Fruit fly (Drosophila melanogaster) whole organism, wandering third instar larva: Measurements from ENCODE around the gene CSN5.

Experiments used
- br ChIP-seq: fragments of 200-800 bp; sonication (Bioruptor generic); optimal IDR thresholded peaks from 2 replicates; lab custom pipeline; 2016; ENCODE audit warnings: missing biosample characterization, missing genetic modification characterization
- dl ChIP-seq, 2 experiments: fragments of 175-275, 200-275 bp in 1 of 2; fragments of 200-275 bp in 1 of 2; sonication (Bioruptor generic); optimal IDR thresholded peaks; lab custom pipeline; 2018; ENCODE audit warnings: mild to moderate bottlenecking in 2 of 2, missing biosample characterization in 2 of 2, missing genetic modification characterization in 2 of 2, moderate library complexity in 2 of 2; ENCODE audit not compliant: partially characterized antibody in 2 of 2, insufficient read depth in 1 of 2
- dsf ChIP-seq: sonication (Bioruptor generic); optimal IDR thresholded peaks from 2 replicates; lab custom pipeline; 2016; ENCODE audit warnings: missing biosample characterization, missing genetic modification characterization, borderline replicate concordance
- h ChIP-seq: fragments of 200-800 bp; sonication (Bioruptor generic); optimal IDR thresholded peaks from 3 replicates; lab custom pipeline; 2016; ENCODE audit warnings: missing biosample characterization, mild to moderate bottlenecking, missing genetic modification characterization
- psq ChIP-seq: fragments of 200-800 bp; sonication (Bioruptor generic); optimal IDR thresholded peaks from 3 replicates; lab custom pipeline; 2017; ENCODE audit warnings: missing biosample characterization, mild to moderate bottlenecking, missing genetic modification characterization, moderate library complexity
- sv ChIP-seq: fragments of 200-800 bp; sonication (Bioruptor generic); optimal IDR thresholded peaks from 3 replicates; lab custom pipeline; 2016; ENCODE audit warnings: missing biosample characterization, missing genetic modification characterization

DNA sequence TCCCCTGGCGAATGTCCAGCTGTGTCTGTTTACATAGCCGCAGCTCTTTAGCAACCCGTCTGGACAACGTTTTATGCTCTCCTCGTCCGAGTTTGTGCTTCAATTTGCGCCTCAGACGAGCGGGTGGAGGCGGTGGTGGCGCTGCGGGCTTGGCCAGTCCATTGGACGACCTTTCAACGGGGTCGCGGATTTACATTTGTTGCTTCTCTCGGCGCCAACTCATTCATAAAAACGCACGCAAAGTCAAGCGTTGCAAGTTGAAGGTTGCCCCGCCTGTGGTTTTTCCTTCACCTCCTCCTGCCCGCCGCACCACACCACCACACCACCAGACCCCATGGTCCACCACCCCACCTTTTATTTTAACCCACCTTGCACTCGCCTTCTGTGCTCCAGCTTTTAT lies 37.8 kb downstream of the CSN5 start:
- TF ChIP-seq br (GFP tag; lab: Kevin White, UChicago) (no peak), dl (GFP tag; optimal IDR thresholded peaks at IDR 0.05; lab: Kevin White, UChicago; ENCODE audit: insufficient read depth in 1 of 2, partially characterized antibody in 2 of 2) (no peak), psq (GFP tag; lab: Kevin White, UChicago) (no peak), sv (GFP tag; lab: Kevin White, UChicago) (no peak), h (GFP tag; lab: Kevin White, UChicago) (no peak), dsf (GFP tag; lab: Kevin White, UChicago) (no peak)
